Fruit fly (Drosophila melanogaster) whole organism, embryonic: Measurements from ENCODE around the gene eIF4E5.
A peak's percentile ranks its signal among the peaks of the same experiment; 100 is the strongest.

Experiments
- CG11247 ChIP-seq: fragments of 200-800 bp; sonication (Bioruptor generic); IDR thresholded peaks from 2 replicates; pipeline ENCODE4 v1.3.6; 2022; ENCODE audit warnings: missing biosample characterization, missing genetic modification characterization
- CG12071 ChIP-seq: fragments of 200-800 bp; sonication (Bioruptor generic); optimal IDR thresholded peaks from 3 replicates; lab custom pipeline; 2018; ENCODE audit warnings: missing biosample characterization, mild to moderate bottlenecking, missing genetic modification characterization
- CG13287 ChIP-seq: fragments of 200-800 bp; sonication (Bioruptor generic); IDR thresholded peaks from 2 replicates; pipeline ENCODE4 v1.3.6; 2022; ENCODE audit warnings: missing biosample characterization, missing genetic modification characterization; ENCODE audit not compliant: partially characterized antibody
- CG15073 ChIP-seq: fragments of 200-800 bp; sonication (Bioruptor generic); optimal IDR thresholded peaks from 2 replicates; lab custom pipeline; 2016; ENCODE audit warnings: missing biosample characterization, missing genetic modification characterization
- CG17186 ChIP-seq: fragments of 200-800 bp; sonication (Bioruptor generic); optimal IDR thresholded peaks from 3 replicates; lab custom pipeline; 2017; ENCODE audit warnings: missing biosample characterization, missing genetic modification reagents, missing genetic modification characterization
- CG17385 ChIP-seq: fragments of 200-800 bp; sonication (Bioruptor generic); optimal IDR thresholded peaks from 3 replicates; lab custom pipeline; 2018; ENCODE audit warnings: missing biosample characterization, mild to moderate bottlenecking, missing genetic modification characterization
- CG2889 ChIP-seq: fragments of 200-800 bp; sonication (Bioruptor generic); IDR thresholded peaks from 3 replicates; pipeline ENCODE4 v1.3.6; 2022; ENCODE audit warnings: missing biosample characterization, missing genetic modification characterization
- CG31388 ChIP-seq: fragments of 200-800 bp; sonication (Bioruptor generic); optimal IDR thresholded peaks from 2 replicates; lab custom pipeline; 2016; ENCODE audit warnings: missing biosample characterization, missing genetic modification characterization
- CG32772 ChIP-seq: fragments of 200-800 bp; sonication (Bioruptor generic); IDR thresholded peaks from 2 replicates; pipeline ENCODE4 v1.3.6; 2022; ENCODE audit warnings: missing biosample characterization, missing genetic modification characterization
- CG42726 ChIP-seq: fragments of 200-800 bp; sonication (Bioruptor generic); IDR thresholded peaks from 2 replicates; pipeline ENCODE4 v1.3.6; 2022; ENCODE audit warnings: missing biosample characterization, missing genetic modification characterization; ENCODE audit not compliant: partially characterized antibody
- CG4730 ChIP-seq: fragments of 200-800 bp; sonication (Bioruptor generic); IDR thresholded peaks from 2 replicates; pipeline ENCODE4 v1.3.6; 2022; ENCODE audit warnings: missing biosample characterization, missing genetic modification characterization
- CG6689 ChIP-seq: fragments of 200-800 bp; sonication (Bioruptor generic); IDR thresholded peaks from 2 replicates; pipeline ENCODE4 v1.3.6; 2022; ENCODE audit warnings: missing biosample characterization, missing genetic modification characterization
- CG7372 ChIP-seq: fragments of 200-800 bp; sonication (Bioruptor generic); IDR thresholded peaks from 2 replicates; pipeline ENCODE4 v1.3.6; 2022; ENCODE audit warnings: missing biosample characterization, missing genetic modification characterization
- CG8944 ChIP-seq: fragments of 200-800 bp; sonication (Bioruptor generic); optimal IDR thresholded peaks from 3 replicates; lab custom pipeline; 2016; ENCODE audit warnings: missing biosample characterization, missing genetic modification characterization
- Dfd ChIP-seq, 2 experiments: fragments of >200 bp; optimal IDR thresholded peaks; 2 replicates each; lab custom pipeline; 2017; ENCODE audit warnings: missing biosample characterization in 2 of 2, missing genetic modification characterization in 2 of 2
- Doc3 ChIP-seq: fragments of 200-800 bp; sonication (Bioruptor generic); IDR thresholded peaks from 3 replicates; pipeline ENCODE4 v1.3.6; 2022; ENCODE audit warnings: missing biosample characterization, missing genetic modification characterization; ENCODE audit not compliant: partially characterized antibody
- Fer3 ChIP-seq: fragments of 200-800 bp; sonication (Bioruptor generic); optimal IDR thresholded peaks from 2 replicates; lab custom pipeline; 2018; ENCODE audit warnings: missing biosample characterization, mild to moderate bottlenecking, missing genetic modification characterization, moderate library complexity
- Hey ChIP-seq: fragments of 200-800 bp; sonication (Bioruptor generic); optimal IDR thresholded peaks from 3 replicates; lab custom pipeline; 2018; ENCODE audit warnings: missing biosample characterization, mild to moderate bottlenecking, missing genetic modification characterization
- Kr ChIP-seq: fragments of 200-800 bp; sonication (Bioruptor generic); optimal IDR thresholded peaks from 2 replicates; lab custom pipeline; 2017; ENCODE audit warnings: missing biosample characterization, mild to moderate bottlenecking, missing genetic modification characterization
- NC2β ChIP-seq: fragments of 200-800 bp; sonication (Bioruptor generic); optimal IDR thresholded peaks from 2 replicates; lab custom pipeline; 2016; ENCODE audit warnings: missing biosample characterization, missing genetic modification characterization
- NFAT ChIP-seq: fragments of 200-800 bp; sonication (Bioruptor generic); IDR thresholded peaks from 2 replicates; pipeline ENCODE4 v1.3.6; 2022; ENCODE audit warnings: missing biosample characterization, missing genetic modification characterization
- NK7.1 ChIP-seq: fragments of 200-800 bp; sonication (Bioruptor generic); optimal IDR thresholded peaks from 3 replicates; lab custom pipeline; 2016; ENCODE audit warnings: missing biosample characterization, missing genetic modification characterization
- Oaz ChIP-seq: fragments of 200-800 bp; sonication (Bioruptor generic); IDR thresholded peaks from 2 replicates; pipeline ENCODE4 v1.3.6; 2022; ENCODE audit warnings: missing biosample characterization, missing genetic modification characterization
- Oli ChIP-seq: fragments of 200-800 bp; sonication (Bioruptor generic); optimal IDR thresholded peaks from 2 replicates; lab custom pipeline; 2018; ENCODE audit warnings: missing biosample characterization, mild to moderate bottlenecking, missing genetic modification characterization, moderate library complexity
- Ravus ChIP-seq: fragments of 200-800 bp; sonication (Bioruptor generic); IDR thresholded peaks from 2 replicates; pipeline ENCODE4 v1.3.6; 2022; ENCODE audit warnings: missing biosample characterization, missing genetic modification characterization
- Side ChIP-seq: fragments of 200-800 bp; sonication (Bioruptor generic); optimal IDR thresholded peaks from 2 replicates; lab custom pipeline; 2016; ENCODE audit warnings: missing biosample characterization, missing genetic modification characterization
- ac ChIP-seq: fragments of 200-800 bp; sonication (Bioruptor generic); optimal IDR thresholded peaks from 3 replicates; lab custom pipeline; 2017; ENCODE audit warnings: missing biosample characterization, mild to moderate bottlenecking, missing genetic modification characterization
- al ChIP-seq: fragments of 200-800 bp; sonication (Bioruptor generic); IDR thresholded peaks from 2 replicates; pipeline ENCODE4 v1.3.6; 2022; ENCODE audit warnings: missing biosample characterization, missing genetic modification characterization
- bcd ChIP-seq: fragments of 200-800 bp; sonication (Bioruptor generic); optimal IDR thresholded peaks from 2 replicates; lab custom pipeline; 2017; ENCODE audit warnings: missing biosample characterization, mild to moderate bottlenecking, missing genetic modification characterization
- bowl ChIP-seq: fragments of 200-800 bp; sonication (Bioruptor generic); IDR thresholded peaks from 2 replicates; pipeline ENCODE4 v1.3.6; 2022; ENCODE audit warnings: missing biosample characterization, missing genetic modification characterization
- cg ChIP-seq: fragments of 200-800 bp; sonication (Bioruptor generic); optimal IDR thresholded peaks from 3 replicates; lab custom pipeline; 2019; ENCODE audit warnings: missing biosample characterization, mild to moderate bottlenecking, missing genetic modification characterization, moderate library complexity
- chif ChIP-seq, 2 experiments: fragments of 200-800 bp; sonication (Bioruptor generic); optimal IDR thresholded peaks; 3 replicates each; lab custom pipeline; 2016; ENCODE audit warnings: missing biosample characterization in 2 of 2, missing genetic modification characterization in 2 of 2
- ci ChIP-seq: fragments of 200-800 bp; sonication (Bioruptor generic); IDR thresholded peaks from 3 replicates; pipeline ENCODE4 v1.3.6; 2022; ENCODE audit warnings: missing biosample characterization, missing genetic modification characterization
- dmrt11E ChIP-seq: fragments of 200-800 bp; sonication (Bioruptor generic); optimal IDR thresholded peaks from 3 replicates; lab custom pipeline; 2018; ENCODE audit warnings: missing biosample characterization, mild to moderate bottlenecking, missing genetic modification characterization, moderate library complexity
- emc ChIP-seq: fragments of 200-800 bp; sonication (Bioruptor generic); optimal IDR thresholded peaks from 2 replicates; lab custom pipeline; 2016; ENCODE audit warnings: missing biosample characterization, missing genetic modification characterization
- ems ChIP-seq: fragments of 200-800 bp; sonication (Bioruptor generic); optimal IDR thresholded peaks from 3 replicates; lab custom pipeline; 2016; ENCODE audit warnings: missing biosample characterization, missing genetic modification characterization
- en ChIP-seq: fragments of 200-800 bp; sonication (Bioruptor generic); optimal IDR thresholded peaks from 2 replicates; lab custom pipeline; 2016; ENCODE audit warnings: missing biosample characterization, missing genetic modification characterization
- esg ChIP-seq: fragments of 200-800 bp; sonication (Bioruptor generic); conservative IDR thresholded peaks from 2 replicates; pipeline ENCODE4 v1.3.6; 2022; ENCODE audit warnings: missing biosample characterization, missing genetic modification characterization
- ftz-f1 ChIP-seq: fragments of 200-800 bp; sonication (Bioruptor generic); optimal IDR thresholded peaks from 2 replicates; lab custom pipeline; 2016; ENCODE audit warnings: missing biosample characterization, missing genetic modification characterization
- gcm ChIP-seq: fragments of 200-800 bp; sonication (Bioruptor generic); optimal IDR thresholded peaks from 2 replicates; lab custom pipeline; 2019; ENCODE audit warnings: missing biosample characterization, mild to moderate bottlenecking, missing genetic modification characterization, moderate library complexity
- knrl ChIP-seq: fragments of 200-800 bp; sonication (Bioruptor generic); IDR thresholded peaks from 3 replicates; pipeline ENCODE4 v1.3.6; 2022; ENCODE audit warnings: missing biosample characterization, missing genetic modification characterization; ENCODE audit not compliant: partially characterized antibody
- nerfin-2 ChIP-seq: fragments of 200-800 bp; sonication (Bioruptor generic); IDR thresholded peaks from 2 replicates; pipeline ENCODE4 v1.3.6; 2022; ENCODE audit warnings: missing biosample characterization, missing genetic modification characterization; ENCODE audit not compliant: partially characterized antibody
- onecut ChIP-seq: fragments of 200-800 bp; sonication (Bioruptor generic); IDR thresholded peaks from 2 replicates; pipeline ENCODE4 v1.3.6; 2022; ENCODE audit warnings: missing biosample characterization, missing genetic modification characterization
- otp ChIP-seq: fragments of 200-800 bp; sonication (Bioruptor generic); IDR thresholded peaks from 3 replicates; pipeline ENCODE4, ENCODE4 v1.3.6; 2022; ENCODE audit warnings: missing biosample characterization, missing genetic modification characterization
- pho ChIP-seq: fragments of 200-800 bp; sonication (Bioruptor generic); optimal IDR thresholded peaks from 2 replicates; lab custom pipeline; 2016; ENCODE audit warnings: missing biosample characterization, missing genetic modification characterization
- sima ChIP-seq: fragments of 200-800 bp; sonication (Bioruptor generic); optimal IDR thresholded peaks from 2 replicates; lab custom pipeline; 2016; ENCODE audit warnings: missing biosample characterization, missing genetic modification characterization
- tio ChIP-seq: fragments of 200-800 bp; sonication (Bioruptor generic); optimal IDR thresholded peaks from 2 replicates; lab custom pipeline; 2017; ENCODE audit warnings: missing biosample characterization, missing genetic modification characterization, inconsistent platforms
- twi ChIP-seq: fragments of 200-800 bp; optimal IDR thresholded peaks from 2 replicates; lab custom pipeline; 2019; ENCODE audit warnings: missing biosample characterization, mild to moderate bottlenecking, missing genetic modification characterization, moderate library complexity
- unpg ChIP-seq: fragments of 200-800 bp; sonication (Bioruptor generic); optimal IDR thresholded peaks from 3 replicates; lab custom pipeline; 2018; ENCODE audit warnings: missing biosample characterization, mild to moderate bottlenecking, missing genetic modification characterization, moderate library complexity
- wdn ChIP-seq: fragments of 200-800 bp; sonication (Bioruptor generic); IDR thresholded peaks from 2 replicates; pipeline ENCODE4 v1.3.6; 2022; ENCODE audit warnings: missing biosample characterization, missing genetic modification characterization
- zfh2 ChIP-seq: fragments of 200-800 bp; sonication (Bioruptor generic); optimal IDR thresholded peaks from 2 replicates; lab custom pipeline; 2016; ENCODE audit warnings: missing biosample characterization, missing genetic modification characterization

eIF4E5 gene

DNA sequence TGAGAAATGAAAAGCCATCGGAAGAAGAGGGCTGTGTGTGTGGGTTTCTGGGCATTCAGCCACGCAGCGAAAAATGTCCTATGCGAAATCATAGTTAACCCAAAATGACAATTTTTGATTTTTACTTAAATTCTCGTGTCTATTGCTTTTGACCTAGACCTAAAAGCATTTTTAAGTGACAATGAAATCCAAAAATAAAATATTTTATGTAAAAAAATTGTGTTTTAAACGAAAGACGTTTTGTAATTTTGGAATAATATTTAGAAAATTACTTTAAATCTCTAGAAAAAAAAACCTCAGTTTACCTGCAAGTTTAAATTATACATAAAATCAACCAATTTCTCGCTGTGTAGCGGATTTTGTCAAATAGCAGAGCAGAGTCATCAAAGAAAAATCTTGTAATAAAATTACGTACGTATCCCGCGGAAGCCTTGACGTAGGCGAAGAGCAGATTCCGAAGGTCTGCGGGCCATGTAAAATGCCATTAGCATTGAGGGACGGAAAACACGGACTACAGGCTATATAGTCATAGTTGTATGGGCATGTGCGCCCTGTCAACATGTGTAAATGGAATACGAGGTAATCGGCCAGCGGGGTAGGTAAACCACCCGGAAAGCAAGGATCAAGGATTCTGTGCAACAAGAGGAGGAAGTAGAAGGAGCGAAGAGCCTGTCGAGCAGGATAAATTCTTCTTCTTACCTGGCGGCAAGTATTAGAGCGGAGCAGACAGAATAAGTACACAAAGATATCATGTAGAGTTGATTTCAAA is 15.2 kb downstream of the eIF4E5 start (continued):
- TF ChIP-seq twi = peak; percentile 86
- TF ChIP-seq ftz-f1 (GFP tag; lab: Kevin White, UChicago) = peak; percentile 46
- no peak for TF ChIP-seq Side
- TF ChIP-seq esg (GFP tag; lab: Robert Waterston, UW) = no peak
- no peak for TF ChIP-seq bcd (GFP tag; lab: Kevin White, UChicago)
- TF ChIP-seq pho (GFP tag; lab: Kevin White, UChicago) = peak; percentile 3
- TF ChIP-seq Dfd (GFP tag; optimal IDR thresholded peaks at IDR 0.05; lab: Kevin White, UChicago) = no peak
- no peak for TF ChIP-seq dmrt11E (tag; lab: Kevin White, UChicago)
- no peak for TF ChIP-seq CG17186 (GFP tag; lab: Kevin White, UChicago)
- TF ChIP-seq NC2β = no peak
- TF ChIP-seq onecut (GFP tag; lab: Robert Waterston, UW) = no peak
- no peak for TF ChIP-seq Oaz (GFP tag; lab: Robert Waterston, UW)
- no peak for TF ChIP-seq CG8944 (GFP tag; lab: Kevin White, UChicago)
- TF ChIP-seq knrl = no peak
- no peak for TF ChIP-seq Fer3
- no peak for TF ChIP-seq CG4730 (GFP tag; lab: Robert Waterston, UW)
- TF ChIP-seq Oli (tag; lab: Kevin White, UChicago) = peak; percentile 36
- TF ChIP-seq CG42726 = no peak
- TF ChIP-seq CG13287 (GFP tag; lab: Robert Waterston, UW) = no peak
- no peak for TF ChIP-seq CG12071 (GFP tag; lab: Kevin White, UChicago)
- no peak for TF ChIP-seq Hey
- TF ChIP-seq cg (GFP tag; lab: Kevin White, UChicago) = no peak
- no peak for TF ChIP-seq unpg
- no peak for TF ChIP-seq sima (GFP tag; lab: Kevin White, UChicago)
- TF ChIP-seq CG15073 (GFP tag; lab: Kevin White, UChicago) = no peak
- no peak for TF ChIP-seq en (GFP tag; lab: Kevin White, UChicago)
- no peak for TF ChIP-seq Ravus (GFP tag; lab: Robert Waterston, UW)
- no peak for TF ChIP-seq ac (GFP tag; lab: Kevin White, UChicago)
- no peak for TF ChIP-seq CG6689
- TF ChIP-seq ci (GFP tag; lab: Robert Waterston, UW) = no peak
- no peak for TF ChIP-seq CG2889 (GFP tag; lab: Robert Waterston, UW)
- 0 out of 2 replicates have a peak, but pooled peaks have one; percentile 17 for TF ChIP-seq NFAT (GFP tag; lab: Robert Waterston, UW)
- no peak; the same call in 1 of the 2 replicates for TF ChIP-seq al
- no peak for TF ChIP-seq ems (GFP tag; lab: Kevin White, UChicago)
- TF ChIP-seq tio (GFP tag; lab: Kevin White, UChicago) = no peak
- no peak for TF ChIP-seq nerfin-2 (GFP tag; lab: Robert Waterston, UW)
- TF ChIP-seq bowl = no peak
- no peak for TF ChIP-seq emc (GFP tag; lab: Kevin White, UChicago)
- no peak for TF ChIP-seq NK7.1
- TF ChIP-seq CG17385 (GFP tag; lab: Kevin White, UChicago) = peak; percentile 53
- no peak for TF ChIP-seq CG31388 (GFP tag; lab: Kevin White, UChicago)
- TF ChIP-seq Kr (GFP tag; lab: Kevin White, UChicago) = no peak
- TF ChIP-seq chif (GFP tag; optimal IDR thresholded peaks at IDR 0.05; lab: Kevin White, UChicago) = no peak
- TF ChIP-seq wdn (GFP tag; lab: Robert Waterston, UW) = no peak
- no peak for TF ChIP-seq Doc3
- TF ChIP-seq CG7372 (GFP tag; lab: Robert Waterston, UW) = no peak
- no peak for TF ChIP-seq otp (GFP tag; lab: Robert Waterston, UW)
- TF ChIP-seq gcm = no peak
- TF ChIP-seq CG32772 (GFP tag; lab: Robert Waterston, UW) = no peak
- no peak for TF ChIP-seq zfh2 (GFP tag; lab: Kevin White, UChicago)
- TF ChIP-seq CG11247 (GFP tag; lab: Robert Waterston, UW) = no peak
